Fruit fly (Drosophila melanogaster) whole organism, prepupa: ENCODE measurements around the gene CG31729.

ENCODE experiments used
- Blimp-1 ChIP-seq: fragments of 200-800 bp; sonication (Bioruptor generic); optimal IDR thresholded peaks from 3 replicates; lab custom pipeline; 2017; ENCODE audit warnings: missing biosample characterization, missing genetic modification characterization, mild to moderate bottlenecking, moderate library complexity, missing genetic modification reagents
- CG11762 ChIP-seq: fragments of 200-800 bp; sonication (Bioruptor generic); optimal IDR thresholded peaks from 3 replicates; lab custom pipeline; 2016; ENCODE audit warnings: missing biosample characterization, missing genetic modification characterization; ENCODE audit not compliant: insufficient read depth
- CG11902 ChIP-seq: fragments of 200-800 bp; sonication (Bioruptor generic); optimal IDR thresholded peaks from 3 replicates; lab custom pipeline; 2016; ENCODE audit warnings: missing biosample characterization, missing genetic modification characterization
- CG1621 ChIP-seq: fragments of 200-800 bp; sonication (Bioruptor generic); optimal IDR thresholded peaks from 3 replicates; lab custom pipeline; 2018; ENCODE audit warnings: missing biosample characterization, mild to moderate bottlenecking, missing genetic modification characterization
- CG16779 ChIP-seq: fragments of 200-800 bp; sonication (Bioruptor generic); optimal IDR thresholded peaks from 3 replicates; lab custom pipeline; 2017; ENCODE audit warnings: missing biosample characterization, mild to moderate bottlenecking, missing genetic modification characterization
- CG3032 ChIP-seq: fragments of 200-800 bp; optimal IDR thresholded peaks from 2 replicates; lab custom pipeline; 2019; ENCODE audit warnings: missing biosample characterization, mild to moderate bottlenecking, missing genetic modification characterization, moderate library complexity
- CG31627 ChIP-seq: fragments of 200-800 bp; sonication (Bioruptor generic); optimal IDR thresholded peaks from 3 replicates; lab custom pipeline; 2016; ENCODE audit warnings: missing biosample characterization, missing genetic modification characterization
- CG32006 ChIP-seq: fragments of 200-800 bp; sonication (Bioruptor generic); optimal IDR thresholded peaks from 3 replicates; lab custom pipeline; 2017; ENCODE audit warnings: missing biosample characterization, mild to moderate bottlenecking, missing genetic modification characterization
- CG34406 ChIP-seq: fragments of 200-800 bp; sonication (Bioruptor generic); optimal IDR thresholded peaks from 3 replicates; lab custom pipeline; 2016; ENCODE audit warnings: missing biosample characterization, missing genetic modification characterization
- CG3919 ChIP-seq: fragments of 200-800 bp; sonication (Bioruptor generic); optimal IDR thresholded peaks from 3 replicates; lab custom pipeline; 2016; ENCODE audit warnings: missing biosample characterization, missing genetic modification characterization
- CG4318 ChIP-seq: fragments of 200-800 bp; sonication (Bioruptor generic); optimal IDR thresholded peaks from 3 replicates; lab custom pipeline; 2017; ENCODE audit warnings: missing biosample characterization, mild to moderate bottlenecking, missing genetic modification characterization
- CG6276 ChIP-seq: fragments of 200-800 bp; sonication (Bioruptor generic); optimal IDR thresholded peaks from 2 replicates; lab custom pipeline; 2017; ENCODE audit warnings: missing biosample characterization, mild to moderate bottlenecking, missing genetic modification characterization
- CG6792 ChIP-seq: fragments of 200-800 bp; sonication (Bioruptor generic); optimal IDR thresholded peaks from 3 replicates; lab custom pipeline; 2016; ENCODE audit warnings: missing biosample characterization, missing genetic modification characterization
- CG6808 ChIP-seq: fragments of 200-800 bp; sonication (Bioruptor generic); optimal IDR thresholded peaks from 3 replicates; lab custom pipeline; 2017; ENCODE audit warnings: missing biosample characterization, missing genetic modification characterization, mild to moderate bottlenecking, moderate library complexity, missing genetic modification reagents
- CG6854 ChIP-seq: fragments of 200-800 bp; sonication (Bioruptor generic); optimal IDR thresholded peaks from 2 replicates; lab custom pipeline; 2017; ENCODE audit warnings: missing biosample characterization, mild to moderate bottlenecking, missing genetic modification characterization
- CG8119 ChIP-seq: fragments of 200-800 bp; sonication (Bioruptor generic); IDR thresholded peaks from 3 replicates; pipeline ENCODE4 v1.3.6; 2022; ENCODE audit warnings: missing biosample characterization, missing genetic modification characterization
- CG8632 ChIP-seq: fragments of 200-800 bp; sonication (Bioruptor generic); optimal IDR thresholded peaks from 3 replicates; lab custom pipeline; 2016; ENCODE audit warnings: missing biosample characterization, missing genetic modification characterization
- CG9139 ChIP-seq: fragments of 200-800 bp; sonication (Bioruptor generic); optimal IDR thresholded peaks from 3 replicates; lab custom pipeline; 2017; ENCODE audit warnings: missing biosample characterization, mild to moderate bottlenecking, missing genetic modification characterization
- Eip75B ChIP-seq: fragments of 200-800 bp; sonication (Bioruptor generic); optimal IDR thresholded peaks from 3 replicates; lab custom pipeline; 2016; ENCODE audit warnings: missing biosample characterization, missing genetic modification characterization
- Eip78C ChIP-seq: fragments of 200-800 bp; sonication (Bioruptor generic); peaks from one replicate; lab custom pipeline; 2016; ENCODE audit warnings: missing biosample characterization, missing genetic modification characterization
- Eip93F ChIP-seq: fragments of 200-800 bp; sonication (Bioruptor generic); optimal IDR thresholded peaks from 2 replicates; lab custom pipeline; 2016; ENCODE audit warnings: missing biosample characterization, mild to moderate bottlenecking, missing genetic modification characterization
- Ets21C ChIP-seq: fragments of 200-800 bp; sonication (Bioruptor generic); optimal IDR thresholded peaks from 3 replicates; lab custom pipeline; 2016; ENCODE audit warnings: missing biosample characterization, missing genetic modification characterization
- Gug ChIP-seq: fragments of 200-800 bp; sonication (Bioruptor generic); IDR thresholded peaks from 2 replicates; pipeline ENCODE4 v1.3.6; 2022; ENCODE audit warnings: missing biosample characterization, missing genetic modification characterization
- Hr38 ChIP-seq: sonication (Bioruptor generic); optimal IDR thresholded peaks from 2 replicates; lab custom pipeline; 2016; ENCODE audit warnings: missing biosample characterization, missing genetic modification characterization
- OdsH ChIP-seq: fragments of 200-800 bp; sonication (Bioruptor generic); optimal IDR thresholded peaks from 3 replicates; lab custom pipeline; 2016; ENCODE audit warnings: missing biosample characterization, missing genetic modification characterization
- Smox ChIP-seq: fragments of 200-800 bp; sonication (Bioruptor generic); optimal IDR thresholded peaks from 3 replicates; lab custom pipeline; 2016; ENCODE audit warnings: missing biosample characterization, missing genetic modification characterization
- Sox102F ChIP-seq: fragments of 200-800 bp; sonication (Bioruptor generic); optimal IDR thresholded peaks from 2 replicates; lab custom pipeline; 2016; ENCODE audit warnings: missing biosample characterization, mild to moderate bottlenecking, missing genetic modification characterization
- Sox14 ChIP-seq: fragments of 200-800 bp; sonication (Bioruptor generic); optimal IDR thresholded peaks from 3 replicates; lab custom pipeline; 2016; ENCODE audit warnings: missing biosample characterization, missing genetic modification characterization
- achi ChIP-seq: fragments of 200-800 bp; sonication (Bioruptor generic); optimal IDR thresholded peaks from 3 replicates; lab custom pipeline; 2016; ENCODE audit warnings: missing biosample characterization, missing genetic modification characterization
- acj6 ChIP-seq: fragments of 200-800 bp; sonication (Bioruptor generic); optimal IDR thresholded peaks from 3 replicates; lab custom pipeline; 2016; ENCODE audit warnings: missing biosample characterization, missing genetic modification characterization
- cyc ChIP-seq: fragments of 200-800 bp; sonication (Bioruptor generic); optimal IDR thresholded peaks from 3 replicates; lab custom pipeline; 2016; ENCODE audit warnings: missing biosample characterization, missing genetic modification characterization
- dac ChIP-seq: fragments of 200-800 bp; sonication (Bioruptor generic); optimal IDR thresholded peaks from 2 replicates; lab custom pipeline; 2017; ENCODE audit warnings: missing biosample characterization, mild to moderate bottlenecking, missing genetic modification characterization
- dsx ChIP-seq: fragments of 200-800 bp; optimal IDR thresholded peaks from 3 replicates; lab custom pipeline; 2019; ENCODE audit warnings: missing biosample characterization, mild to moderate bottlenecking, missing genetic modification characterization, moderate library complexity; ENCODE audit not compliant: poor library complexity, severe bottlenecking
- eg ChIP-seq: fragments of 200-800 bp; sonication (Bioruptor generic); IDR thresholded peaks from 3 replicates; pipeline ENCODE4 v1.3.6; 2022; ENCODE audit warnings: missing biosample characterization, missing genetic modification characterization
- fd59A ChIP-seq: fragments of 200-800 bp; sonication (Bioruptor generic); optimal IDR thresholded peaks from 2 replicates; lab custom pipeline; 2017; ENCODE audit warnings: missing biosample characterization, mild to moderate bottlenecking, missing genetic modification characterization, missing genetic modification reagents
- fd85E ChIP-seq: fragments of 200-800 bp; sonication (Bioruptor generic); optimal IDR thresholded peaks from 3 replicates; lab custom pipeline; 2016; ENCODE audit warnings: missing biosample characterization, missing genetic modification characterization
- lz ChIP-seq: fragments of 200-800 bp; sonication (Bioruptor generic); optimal IDR thresholded peaks from 3 replicates; lab custom pipeline; 2016; ENCODE audit warnings: missing biosample characterization, missing genetic modification characterization
- net ChIP-seq: fragments of 200-800 bp; sonication (Bioruptor generic); optimal IDR thresholded peaks from 3 replicates; lab custom pipeline; 2016; ENCODE audit warnings: missing biosample characterization, missing genetic modification characterization
- pdm3 ChIP-seq: fragments of 200-800 bp; sonication (Bioruptor generic); optimal IDR thresholded peaks from 3 replicates; lab custom pipeline; 2016; ENCODE audit warnings: missing biosample characterization, missing genetic modification characterization
- salr ChIP-seq, 2 experiments: fragments of 200-800 bp; sonication (Bioruptor generic); optimal IDR thresholded peaks; 3 replicates each; lab custom pipeline; 2016 to 2018; ENCODE audit warnings: missing biosample characterization in 2 of 2, missing genetic modification characterization in 2 of 2, mild to moderate bottlenecking in 1 of 2
- spab ChIP-seq: fragments of 200-800 bp; sonication (Bioruptor generic); optimal IDR thresholded peaks from 2 replicates; lab custom pipeline; 2017; ENCODE audit warnings: missing biosample characterization, mild to moderate bottlenecking, missing genetic modification characterization, missing genetic modification reagents
- ss ChIP-seq, 2 experiments: fragments of 200-800 bp; sonication (Bioruptor generic); optimal IDR thresholded peaks; 2 replicates in 1 of 2; 3 replicates in 1 of 2; lab custom pipeline; 2017 to 2018; ENCODE audit warnings: mild to moderate bottlenecking in 2 of 2, missing biosample characterization in 2 of 2, missing genetic modification characterization in 2 of 2, moderate library complexity in 1 of 2
- svp ChIP-seq: fragments of 200-800 bp; sonication (Bioruptor generic); peaks from one replicate; lab custom pipeline; 2016; ENCODE audit warnings: missing biosample characterization, missing genetic modification characterization
- topi ChIP-seq: fragments of 200-800 bp; sonication (Bioruptor generic); optimal IDR thresholded peaks from 3 replicates; lab custom pipeline; 2016; ENCODE audit warnings: missing biosample characterization, missing genetic modification characterization

Gene CG31729

dm6 chr2L:13268040-13268652 lies 21.7 kb upstream of the CG31729 start (continued):
- TF ChIP-seq dsx (GFP tag; lab: Kevin White, UChicago): peak; percentile 76
- TF ChIP-seq dac (GFP tag; lab: Kevin White, UChicago): no peak

- TF ChIP-seq Gug (GFP tag; lab: Robert Waterston, UW) (no peak), CG32006 (GFP tag; lab: Kevin White, UChicago) (no peak), Ets21C (GFP tag; lab: Kevin White, UChicago) (no peak), net (GFP tag; lab: Kevin White, UChicago) (no peak), CG3919 (peak; percentile 79)
These were observed 17.3 kb upstream of the CG31729 start for dm6 chr2L:13272541-13272940.

dm6 chr2L:13285791-13286190 lies 4.0 kb upstream of the CG31729 start:
- no peak for TF ChIP-seq dac (GFP tag; lab: Kevin White, UChicago)
- TF ChIP-seq Gug (GFP tag; lab: Robert Waterston, UW): no peak
- no peak for TF ChIP-seq CG3919
- no peak for TF ChIP-seq Blimp-1 (GFP tag; lab: Kevin White, UChicago)
- no peak for TF ChIP-seq salr (GFP tag; optimal IDR thresholded peaks at IDR 0.05; lab: Kevin White, UChicago)
- no peak for TF ChIP-seq dsx (GFP tag; lab: Kevin White, UChicago)
- TF ChIP-seq, all 60 proteins: peak for 0

dm6 chr2L:13286456-13286855 lies 3.3 kb upstream of the CG31729 start, which contains the start of the genes Drep4 and Uvrag:
Gene Drep4 (minus strand): TSS chr2L:13286462.
Gene Uvrag (plus strand): TSS chr2L:13286777.
- TF ChIP-seq acj6 (GFP tag; lab: Kevin White, UChicago) (peak; percentile 70), CG4318 (GFP tag; lab: Kevin White, UChicago) (peak; percentile 54), Sox14 (GFP tag; lab: Kevin White, UChicago) (peak; percentile 74), lz (GFP tag; lab: Kevin White, UChicago) (no peak), CG8119 (GFP tag; lab: Robert Waterston, UW) (no peak; the same call in 1 of the 3 replicates), OdsH (GFP tag; lab: Kevin White, UChicago) (peak; percentile 77), Sox102F (GFP tag; lab: Kevin White, UChicago) (no peak), fd85E (GFP tag; lab: Kevin White, UChicago) (no peak), CG6854 (GFP tag; lab: Kevin White, UChicago) (no peak), Eip75B (GFP tag; lab: Kevin White, UChicago) (no peak), CG31627 (GFP tag; lab: Kevin White, UChicago) (no peak), cyc (peak; percentile 24), Gug (GFP tag; lab: Robert Waterston, UW) (no peak), dac (GFP tag; lab: Kevin White, UChicago) (peak; percentile 33), svp (GFP tag; lab: Kevin White, UChicago) (no peak), spab (GFP tag; lab: Kevin White, UChicago) (no peak), CG9139 (GFP tag; lab: Kevin White, UChicago) (no peak), CG3032 (tag; lab: Kevin White, UChicago) (peak; percentile 75), Eip93F (GFP tag; lab: Kevin White, UChicago) (no peak), CG6276 (GFP tag; lab: Kevin White, UChicago) (no peak), topi (no peak), eg (GFP tag; lab: Robert Waterston, UW) (no peak), Smox (no peak), CG11762 (GFP tag; lab: Kevin White, UChicago) (no peak), CG8632 (GFP tag; lab: Kevin White, UChicago) (peak; percentile 40), achi (GFP tag; lab: Kevin White, UChicago) (peak; percentile 69), fd59A (GFP tag; lab: Kevin White, UChicago) (no peak), Eip78C (peak; percentile 70), CG6808 (GFP tag; lab: Kevin White, UChicago) (no peak), Ets21C (GFP tag; lab: Kevin White, UChicago) (peak; percentile 9), ss (GFP tag; optimal IDR thresholded peaks at IDR 0.05; lab: Kevin White, UChicago) (no peak), pdm3 (GFP tag; lab: Kevin White, UChicago) (no peak), CG34406 (GFP tag; lab: Kevin White, UChicago) (peak; percentile 47), CG11902 (GFP tag; lab: Kevin White, UChicago) (peak; percentile 34), CG6792 (GFP tag; lab: Kevin White, UChicago) (peak; percentile 48), CG16779 (tag; lab: Kevin White, UChicago) (no peak), Hr38 (GFP tag; lab: Kevin White, UChicago) (no peak), CG1621 (tag; lab: Kevin White, UChicago) (no peak)
